Worm (Caenorhabditis elegans): ENCODE results near the gene srlf-18.

srlf-18 gene

ce11 chrIV:11126004-11126027 lies 24.5 kb upstream of the srlf-18 start, which contains the start of gene swsn-4:
Gene swsn-4, plus strand, starts transcription at chrIV:11126024.
- no peak for TF ChIP-seq sem-4 (tag; optimal IDR thresholded peaks at IDR 0.05)
- TF ChIP-seq crh-2 (tag; optimal IDR thresholded peaks at IDR 0.05): no peak
- TF ChIP-seq nhr-129 (tag; optimal IDR thresholded peaks at IDR 0.05): no peak
- no peak for TF ChIP-seq blmp-1 (tag; optimal IDR thresholded peaks at IDR 0.05; ENCODE audit: insufficient read depth)
- TF ChIP-seq mdl-1 (tag; optimal IDR thresholded peaks at IDR 0.05): no peak

- no peak for TF ChIP-seq zag-1 (tag; optimal IDR thresholded peaks at IDR 0.05)
- TF ChIP-seq dmd-4 (tag; optimal IDR thresholded peaks at IDR 0.05): no peak
- no peak for TF ChIP-seq ceh-16 (tag; optimal IDR thresholded peaks at IDR 0.05)
- peak; percentile 64 for TF ChIP-seq gmeb-1 (tag; optimal IDR thresholded peaks at IDR 0.05)
- no peak for TF ChIP-seq nhr-25 (tag; optimal IDR thresholded peaks at IDR 0.05)
- TF ChIP-seq nhr-129 (tag; optimal IDR thresholded peaks at IDR 0.05): peak; percentile 24
- TF ChIP-seq unc-55 (GFP tag; optimal IDR thresholded peaks at IDR 0.05): peak; percentile 27
- TF ChIP-seq Y55F3AM.14 (GFP tag; optimal IDR thresholded peaks at IDR 0.05): no peak
- no peak for TF ChIP-seq ztf-4 (tag; optimal IDR thresholded peaks at IDR 0.05)
Observed at ce11 chrIV:11125604-11126003, 24.3 kb upstream of the srlf-18 start.

- no peak for TF ChIP-seq ztf-11 (tag; optimal IDR thresholded peaks at IDR 0.05)
- no peak for TF ChIP-seq unc-62 (GFP tag; optimal IDR thresholded peaks at IDR 0.05)
- no peak for TF ChIP-seq mab-5 (tag; optimal IDR thresholded peaks at IDR 0.05)
- TF ChIP-seq Y55F3AM.14 (GFP tag; optimal IDR thresholded peaks at IDR 0.05): no peak
- no peak for TF ChIP-seq lin-13 (GFP tag; optimal IDR thresholded peaks at IDR 0.05)
- peak; percentile 44 for TF ChIP-seq sem-4 (tag; optimal IDR thresholded peaks at IDR 0.05)
- TF ChIP-seq crh-2 (tag; optimal IDR thresholded peaks at IDR 0.05): no peak
- no peak for TF ChIP-seq elt-3 (tag; optimal IDR thresholded peaks at IDR 0.05)
- TF ChIP-seq mbf-1 (tag; optimal IDR thresholded peaks at IDR 0.05): no peak
- no peak for TF ChIP-seq C34F6.9 (tag; optimal IDR thresholded peaks at IDR 0.05)
- TF ChIP-seq ztf-4 (tag; optimal IDR thresholded peaks at IDR 0.05): no peak
- no peak for TF ChIP-seq nhr-12 (tag; optimal IDR thresholded peaks at IDR 0.05)
- no peak for TF ChIP-seq dmd-4 (tag; optimal IDR thresholded peaks at IDR 0.05)
- TF ChIP-seq sma-9 (GFP tag; optimal IDR thresholded peaks at IDR 0.05): peak; percentile 1
- no peak for TF ChIP-seq sma-9 (tag; optimal IDR thresholded peaks at IDR 0.05)
- no peak for TF ChIP-seq ama-1 (optimal IDR thresholded peaks at IDR 0.05)
- peak; percentile 50 for TF ChIP-seq nhr-129 (tag; optimal IDR thresholded peaks at IDR 0.05)
- TF ChIP-seq lsy-2 (tag; optimal IDR thresholded peaks at IDR 0.05): peak in 1 of 2 experiments; percentile 70
- TF ChIP-seq alr-1 (tag; optimal IDR thresholded peaks at IDR 0.05): no peak
- TF ChIP-seq nhr-6 (tag; optimal IDR thresholded peaks at IDR 0.05): no peak
- TF ChIP-seq ZK546.5 (tag; optimal IDR thresholded peaks at IDR 0.05): no peak
- TF ChIP-seq blmp-1 (tag; optimal IDR thresholded peaks at IDR 0.05; ENCODE audit: insufficient read depth): no peak
- TF ChIP-seq unc-55 (GFP tag; optimal IDR thresholded peaks at IDR 0.05): peak; percentile 31
- peak; percentile 38 for TF ChIP-seq zag-1 (tag; optimal IDR thresholded peaks at IDR 0.05)
- no peak for TF ChIP-seq snpc-4 (tag; optimal IDR thresholded peaks at IDR 0.05)
- no peak for TF ChIP-seq elt-1 (tag; optimal IDR thresholded peaks at IDR 0.05)
- TF ChIP-seq lin-11 (tag; optimal IDR thresholded peaks at IDR 0.05): peak; percentile 16
- TF ChIP-seq nhr-237 (tag; optimal IDR thresholded peaks at IDR 0.05): no peak
- no peak for TF ChIP-seq nhr-11 (tag; optimal IDR thresholded peaks at IDR 0.05)
- no peak for TF ChIP-seq fos-1 (tag; optimal IDR thresholded peaks at IDR 0.05)
- TF ChIP-seq skn-1 (tag; optimal IDR thresholded peaks at IDR 0.05): no peak
- no peak for TF ChIP-seq ztf-1 (GFP tag; conservative IDR thresholded peaks at IDR 0.05)
- TF ChIP-seq sma-3 (GFP tag; optimal IDR thresholded peaks at IDR 0.05): no peak
Observed at ce11 chrIV:11125200-11125599, 23.9 kb upstream of the srlf-18 start.

- TF ChIP-seq alr-1 (tag; optimal IDR thresholded peaks at IDR 0.05) (no peak), lin-39 (tag; optimal IDR thresholded peaks at IDR 0.05) (no peak), mbf-1 (tag; optimal IDR thresholded peaks at IDR 0.05) (no peak), nhr-10 (tag; optimal IDR thresholded peaks at IDR 0.05) (no peak), nhr-25 (tag; optimal IDR thresholded peaks at IDR 0.05) (no peak), fos-1 (tag; optimal IDR thresholded peaks at IDR 0.05) (no peak), crh-2 (tag; optimal IDR thresholded peaks at IDR 0.05) (no peak), nhr-21 (tag; optimal IDR thresholded peaks at IDR 0.05) (no peak), nhr-77 (tag; optimal IDR thresholded peaks at IDR 0.05) (no peak), ztf-1 (GFP tag; conservative IDR thresholded peaks at IDR 0.05) (no peak), nhr-237 (tag; optimal IDR thresholded peaks at IDR 0.05) (no peak)
Observed at ce11 chrIV:11124674-11125073, 23.4 kb upstream of the srlf-18 start, which contains the start of gene spo-11. Gene spo-11, minus strand, starts transcription at chrIV:11124862.

All from whole organism, L2 larva.